Fruit fly (Drosophila melanogaster) whole organism, embryonic: ENCODE results near the gene CG46387.

Source experiments
- Adf1 ChIP-seq: fragments of 200-800 bp; sonication (Bioruptor generic); IDR thresholded peaks from 2 replicates; pipeline ENCODE4 v1.3.6; 2022; ENCODE audit warnings: missing biosample characterization, missing genetic modification characterization
- CG10209 ChIP-seq: fragments of 200-800 bp; sonication (Bioruptor generic); optimal IDR thresholded peaks from 3 replicates; lab custom pipeline; 2017; ENCODE audit warnings: missing biosample characterization, mild to moderate bottlenecking, missing genetic modification characterization, missing genetic modification reagents
- CG11398 ChIP-seq: fragments of 200-800 bp; sonication (Bioruptor generic); optimal IDR thresholded peaks from 2 replicates; lab custom pipeline; 2016; ENCODE audit warnings: missing biosample characterization, missing genetic modification characterization
- CG12071 ChIP-seq: fragments of 200-800 bp; sonication (Bioruptor generic); optimal IDR thresholded peaks from 3 replicates; lab custom pipeline; 2018; ENCODE audit warnings: missing biosample characterization, mild to moderate bottlenecking, missing genetic modification characterization
- CG12391 ChIP-seq: fragments of 200-800 bp; sonication (Bioruptor generic); optimal IDR thresholded peaks from 3 replicates; lab custom pipeline; 2018; ENCODE audit warnings: missing biosample characterization, mild to moderate bottlenecking, missing genetic modification characterization, moderate library complexity
- CG1529 ChIP-seq: fragments of 200-800 bp; sonication (Bioruptor generic); optimal IDR thresholded peaks from 3 replicates; lab custom pipeline; 2018; ENCODE audit warnings: missing biosample characterization, missing genetic modification characterization
- CG15601 ChIP-seq: fragments of 200-800 bp; sonication (Bioruptor generic); optimal IDR thresholded peaks from 3 replicates; lab custom pipeline; 2019; ENCODE audit warnings: missing biosample characterization, mild to moderate bottlenecking, missing genetic modification characterization, moderate library complexity
- CG2129 ChIP-seq: fragments of 200-800 bp; sonication (Bioruptor generic); IDR thresholded peaks from 2 replicates; pipeline ENCODE4 v1.3.6; 2022; ENCODE audit warnings: missing biosample characterization, missing genetic modification characterization; ENCODE audit not compliant: partially characterized antibody
- CG2712 ChIP-seq: fragments of 200-800 bp; optimal IDR thresholded peaks from 3 replicates; lab custom pipeline; 2019; ENCODE audit warnings: missing biosample characterization, mild to moderate bottlenecking, missing genetic modification characterization, moderate library complexity
- CG3726 ChIP-seq: fragments of 200-800 bp; sonication (Bioruptor generic); IDR thresholded peaks from 3 replicates; pipeline ENCODE4, ENCODE4 v1.3.6; 2022; ENCODE audit warnings: missing biosample characterization, missing genetic modification characterization
- CG5180 ChIP-seq: fragments of 200-800 bp; sonication (Bioruptor generic); optimal IDR thresholded peaks from 3 replicates; lab custom pipeline; 2017; ENCODE audit warnings: missing biosample characterization, missing genetic modification characterization, mild to moderate bottlenecking, moderate library complexity, missing genetic modification reagents
- CG5245 ChIP-seq: fragments of 200-800 bp; sonication (Bioruptor generic); optimal IDR thresholded peaks from 3 replicates; lab custom pipeline; 2016; ENCODE audit warnings: missing biosample characterization, missing genetic modification characterization
- CG6854 ChIP-seq: fragments of 200-800 bp; sonication (Bioruptor generic); optimal IDR thresholded peaks from 3 replicates; lab custom pipeline; 2017; ENCODE audit warnings: missing biosample characterization, mild to moderate bottlenecking, missing genetic modification characterization
- CG7745 ChIP-seq: fragments of 200-800 bp; sonication (Bioruptor generic); optimal IDR thresholded peaks from 2 replicates; lab custom pipeline; 2018; ENCODE audit warnings: missing biosample characterization, mild to moderate bottlenecking, missing genetic modification characterization, moderate library complexity
- CG9876 ChIP-seq: fragments of 200-800 bp; sonication (Bioruptor generic); optimal IDR thresholded peaks from 2 replicates; lab custom pipeline; 2016; ENCODE audit warnings: missing biosample characterization, missing genetic modification characterization
- Chrac-16 ChIP-seq: fragments of 200-800 bp; sonication (Bioruptor generic); optimal IDR thresholded peaks from 3 replicates; lab custom pipeline; 2016; ENCODE audit warnings: missing biosample characterization, missing genetic modification characterization
- Dbx ChIP-seq: fragments of 200-800 bp; sonication (Bioruptor generic); IDR thresholded peaks from 3 replicates; pipeline ENCODE4 v1.3.6; 2022; ENCODE audit warnings: missing biosample characterization, missing genetic modification characterization
- Drgx ChIP-seq: fragments of 200-800 bp; sonication (Bioruptor generic); IDR thresholded peaks from 2 replicates; pipeline ENCODE4 v1.3.6; 2022; ENCODE audit warnings: missing biosample characterization, missing genetic modification characterization
- HmgZ ChIP-seq: fragments of 200-800 bp; sonication (Bioruptor generic); optimal IDR thresholded peaks from 2 replicates; lab custom pipeline; 2018; ENCODE audit warnings: missing biosample characterization, mild to moderate bottlenecking, missing genetic modification characterization
- NFAT ChIP-seq: fragments of 200-800 bp; sonication (Bioruptor generic); IDR thresholded peaks from 2 replicates; pipeline ENCODE4 v1.3.6; 2022; ENCODE audit warnings: missing biosample characterization, missing genetic modification characterization
- NfI ChIP-seq: fragments of 200-800 bp; sonication (Bioruptor generic); optimal IDR thresholded peaks from 3 replicates; lab custom pipeline; 2018; ENCODE audit warnings: missing biosample characterization, mild to moderate bottlenecking, missing genetic modification characterization, moderate library complexity
- Ravus ChIP-seq: fragments of 200-800 bp; sonication (Bioruptor generic); IDR thresholded peaks from 2 replicates; pipeline ENCODE4 v1.3.6; 2022; ENCODE audit warnings: missing biosample characterization, missing genetic modification characterization
- Scr ChIP-seq: fragments of 200-800 bp; sonication (Bioruptor generic); IDR thresholded peaks from 2 replicates; pipeline ENCODE4 v1.3.6; 2022; ENCODE audit warnings: missing biosample characterization, missing genetic modification characterization; ENCODE audit not compliant: partially characterized antibody
- Sox102F ChIP-seq: fragments of 200-800 bp; sonication (Bioruptor generic); optimal IDR thresholded peaks from 2 replicates; lab custom pipeline; 2018; ENCODE audit warnings: missing biosample characterization, mild to moderate bottlenecking, missing genetic modification characterization, moderate library complexity
- Taf1 ChIP-seq: fragments of 200-800 bp; sonication (Bioruptor generic); IDR thresholded peaks from 2 replicates; pipeline ENCODE4 v1.3.6; 2022; ENCODE audit warnings: missing biosample characterization, missing genetic modification characterization
- Xrp1 ChIP-seq: fragments of 200-800 bp; sonication (Bioruptor generic); IDR thresholded peaks from 2 replicates; pipeline ENCODE4 v1.3.6; 2022; ENCODE audit warnings: missing biosample characterization, missing genetic modification characterization
- al ChIP-seq: fragments of 200-800 bp; sonication (Bioruptor generic); IDR thresholded peaks from 2 replicates; pipeline ENCODE4 v1.3.6; 2022; ENCODE audit warnings: missing biosample characterization, missing genetic modification characterization
- ase ChIP-seq: fragments of 200-800 bp; sonication (Bioruptor generic); IDR thresholded peaks from 3 replicates; pipeline ENCODE4 v1.3.6; 2022; ENCODE audit warnings: missing biosample characterization, missing genetic modification characterization
- bigmax ChIP-seq: fragments of 200-800 bp; sonication (Bioruptor generic); optimal IDR thresholded peaks from 2 replicates; lab custom pipeline; 2018; ENCODE audit warnings: missing biosample characterization, mild to moderate bottlenecking, missing genetic modification characterization
- chn ChIP-seq: fragments of 200-800 bp; sonication (Bioruptor generic); optimal IDR thresholded peaks from 2 replicates; lab custom pipeline; 2016; ENCODE audit warnings: missing biosample characterization, missing genetic modification characterization
- corto ChIP-seq: fragments of 200-800 bp; sonication (Bioruptor generic); optimal IDR thresholded peaks from 2 replicates; lab custom pipeline; 2016; ENCODE audit warnings: missing biosample characterization, mild to moderate bottlenecking, missing genetic modification characterization, moderate library complexity
- dan ChIP-seq: fragments of 200-800 bp; sonication (Bioruptor generic); IDR thresholded peaks from 2 replicates; pipeline ENCODE4 v1.3.6; 2022; ENCODE audit warnings: missing biosample characterization, missing genetic modification characterization
- dm ChIP-seq: fragments of 200-800 bp; sonication (Bioruptor generic); optimal IDR thresholded peaks from 3 replicates; lab custom pipeline; 2016; ENCODE audit warnings: missing biosample characterization, missing genetic modification characterization
- ewg ChIP-seq: fragments of 200-800 bp; sonication (Bioruptor generic); optimal IDR thresholded peaks from 3 replicates; lab custom pipeline; 2017; ENCODE audit warnings: mild to moderate bottlenecking, missing biosample characterization, missing genetic modification reagents, missing genetic modification characterization
- fd3F ChIP-seq: fragments of 200-800 bp; sonication (Bioruptor generic); optimal IDR thresholded peaks from 2 replicates; lab custom pipeline; 2018; ENCODE audit warnings: missing biosample characterization, mild to moderate bottlenecking, missing genetic modification characterization, moderate library complexity
- ham ChIP-seq: fragments of 200-800 bp; sonication (Bioruptor generic); IDR thresholded peaks from 2 replicates; pipeline ENCODE4 v1.3.6; 2022; ENCODE audit warnings: missing biosample characterization, missing genetic modification characterization
- ind ChIP-seq: fragments of 200-800 bp; sonication (Bioruptor generic); optimal IDR thresholded peaks from 3 replicates; lab custom pipeline; 2016; ENCODE audit warnings: missing biosample characterization, missing genetic modification characterization
- jumu ChIP-seq: fragments of 200-800 bp; sonication (Bioruptor generic); optimal IDR thresholded peaks from 3 replicates; lab custom pipeline; 2016; ENCODE audit warnings: missing biosample characterization, missing genetic modification characterization
- lbe ChIP-seq: fragments of 200-800 bp; sonication (Bioruptor generic); optimal IDR thresholded peaks from 2 replicates; lab custom pipeline; 2016; ENCODE audit warnings: missing biosample characterization, mild to moderate bottlenecking, missing genetic modification characterization
- lola ChIP-seq, 3 experiments: fragments of >200 bp in 2 of 3; fragments of 200-800 bp in 1 of 3; sonication (Bioruptor generic) in 1 of 3; optimal IDR thresholded peaks; 2 replicates each; lab custom pipeline; 2017 to 2019; ENCODE audit warnings: missing biosample characterization in 3 of 3, missing genetic modification characterization in 3 of 3, mild to moderate bottlenecking in 1 of 3, moderate library complexity in 1 of 3
- nmo ChIP-seq: fragments of 200-800 bp; sonication (Bioruptor generic); optimal IDR thresholded peaks from 2 replicates; lab custom pipeline; 2018; ENCODE audit warnings: missing biosample characterization, mild to moderate bottlenecking, missing genetic modification characterization, moderate library complexity
- nom ChIP-seq: fragments of 200-800 bp; sonication (Bioruptor generic); optimal IDR thresholded peaks from 2 replicates; lab custom pipeline; 2017; ENCODE audit warnings: missing biosample characterization, missing genetic modification characterization, mild to moderate bottlenecking, moderate library complexity, missing genetic modification reagents
- sc ChIP-seq, 3 experiments: fragments of >200 bp in 2 of 3; fragments of 200-800 bp in 1 of 3; sonication (Bioruptor generic) in 1 of 3; optimal IDR thresholded peaks; 2 replicates in 2 of 3; 3 replicates in 1 of 3; lab custom pipeline; 2017; ENCODE audit warnings: mild to moderate bottlenecking in 1 of 3, missing biosample characterization in 1 of 3, missing genetic modification characterization in 1 of 3, missing genetic modification reagents in 1 of 3
- trh ChIP-seq: fragments of 200-800 bp; sonication (Bioruptor generic); optimal IDR thresholded peaks from 2 replicates; lab custom pipeline; 2016; ENCODE audit warnings: missing biosample characterization, missing genetic modification characterization
- unc-4 ChIP-seq: fragments of 200-800 bp; sonication (Bioruptor generic); IDR thresholded peaks from 2 replicates; pipeline ENCODE4 v1.3.6; 2022; ENCODE audit warnings: missing biosample characterization, missing genetic modification characterization; ENCODE audit not compliant: partially characterized antibody
- zen ChIP-seq: fragments of 200-800 bp; sonication (Bioruptor generic); optimal IDR thresholded peaks from 3 replicates; lab custom pipeline; 2018; ENCODE audit warnings: missing biosample characterization, mild to moderate bottlenecking, missing genetic modification characterization, moderate library complexity

Gene CG46387

DNA sequence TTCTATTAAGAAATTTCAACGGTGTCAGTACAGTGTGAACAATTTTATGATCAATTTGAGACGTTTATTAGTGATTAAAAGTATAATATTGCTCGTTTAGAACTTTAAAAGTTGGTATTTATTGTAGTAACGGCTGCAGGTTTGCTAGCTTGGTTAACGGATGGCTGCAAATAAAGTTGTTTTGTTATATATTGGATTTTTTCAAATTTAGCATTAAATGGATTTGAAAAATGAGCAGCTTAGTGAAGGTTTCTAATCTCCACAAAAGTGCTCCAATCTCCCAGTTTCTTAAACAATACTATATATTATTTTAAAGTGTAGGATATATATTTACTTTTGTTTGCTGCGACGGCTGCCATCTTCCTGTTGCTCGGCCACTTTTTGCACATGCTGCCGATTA, 26.4 kb upstream of the CG46387 start:
- no peak for TF ChIP-seq bigmax (GFP tag; lab: Kevin White, UChicago)
- TF ChIP-seq al: no peak
- no peak for TF ChIP-seq CG5245 (GFP tag; lab: Kevin White, UChicago)
- TF ChIP-seq Drgx (GFP tag; lab: Robert Waterston, UW): peak; percentile 49; the same call in 1 of the 2 replicates
- no peak for TF ChIP-seq ase (GFP tag; lab: Robert Waterston, UW)
- no peak for TF ChIP-seq NfI (GFP tag; lab: Kevin White, UChicago)
- no peak for TF ChIP-seq fd3F

DNA sequence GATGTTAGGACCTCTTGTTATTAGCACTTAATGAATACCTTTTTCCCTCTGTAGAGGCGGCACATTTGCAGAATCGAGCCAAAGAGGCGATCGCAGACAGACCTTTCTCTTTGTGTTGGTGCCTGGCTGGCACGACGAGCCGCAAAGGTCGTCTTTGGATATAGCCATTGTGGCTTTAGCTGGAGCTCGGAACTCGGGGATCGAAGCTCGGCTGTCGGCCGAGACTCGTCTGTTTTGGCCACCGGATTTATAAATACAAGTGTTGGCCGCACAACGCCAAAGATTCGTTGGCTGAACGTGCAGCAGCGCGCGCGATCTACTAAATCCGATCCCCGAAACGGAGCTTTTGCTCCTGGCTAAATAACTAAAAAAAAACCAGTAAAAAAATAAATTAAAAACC, 19.7 kb upstream of the CG46387 start, which contains the start of gene CG34382:
TSS of gene CG34382 (plus strand) at position 301 of the 400 bp plus-strand sequence.
- TF ChIP-seq ewg (GFP tag; lab: Kevin White, UChicago) (no peak), CG3726 (GFP tag; lab: Robert Waterston, UW) (0 out of 3 replicates have a peak, but pooled peaks have one; percentile 23)

DNA sequence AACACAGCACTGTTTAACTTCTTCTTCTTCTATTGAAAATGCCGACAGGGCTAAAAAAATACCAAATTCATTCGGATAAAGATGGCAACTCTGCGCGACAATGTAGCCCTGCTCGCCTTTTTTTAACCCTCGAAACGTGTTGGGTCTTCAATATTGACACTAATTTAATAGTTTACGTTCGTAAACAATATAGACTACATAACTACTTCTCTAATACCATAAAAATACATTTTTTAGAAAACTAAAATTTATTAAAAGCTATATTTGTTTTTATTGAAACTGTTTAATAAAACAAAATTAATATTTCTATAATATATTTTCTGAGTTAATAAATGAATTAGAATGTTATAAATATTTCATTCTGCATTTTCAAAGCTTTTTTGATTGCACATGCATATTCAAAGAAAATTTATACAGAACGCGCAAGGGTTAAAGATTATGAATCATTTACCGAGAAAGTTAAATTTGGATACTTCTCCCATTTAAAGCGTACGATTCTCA, 9.7 kb upstream of the CG46387 start, which contains the start of the genes Taf2 and CalpB:
TSS of gene Taf2 (minus strand) at position 54 of the 501 bp plus-strand sequence.
TSS of gene CalpB (plus strand) at position 133 of the 501 bp plus-strand sequence.
- TF ChIP-seq Scr (GFP tag; lab: Robert Waterston, UW): 0 out of 2 replicates have a peak, but pooled peaks have one; percentile 9
- TF ChIP-seq NFAT (GFP tag; lab: Robert Waterston, UW): peak; percentile 56
- TF ChIP-seq CG6854 (GFP tag; lab: Kevin White, UChicago): peak; percentile 61
- TF ChIP-seq dan: no peak
- TF ChIP-seq ham: no peak
- TF ChIP-seq CG9876 (GFP tag; lab: Kevin White, UChicago): peak; percentile 16
- TF ChIP-seq Sox102F (GFP tag; lab: Kevin White, UChicago): peak; percentile 88
- TF ChIP-seq Chrac-16 (GFP tag; lab: Kevin White, UChicago): peak; percentile 58
- TF ChIP-seq Ravus (GFP tag; lab: Robert Waterston, UW): no peak
- TF ChIP-seq lola (GFP tag; optimal IDR thresholded peaks at IDR 0.05; lab: Kevin White, UChicago): peak in 1 of 3 experiments; percentile 89
- peak; percentile 95 for TF ChIP-seq nmo (GFP tag; lab: Kevin White, UChicago)
- TF ChIP-seq CG10209 (GFP tag; lab: Kevin White, UChicago): peak; percentile 80
- peak; percentile 75; the same call in 2 of the 3 replicates for TF ChIP-seq Dbx (GFP tag; lab: Robert Waterston, UW)
- peak; percentile 94 for TF ChIP-seq CG12391 (tag; lab: Kevin White, UChicago)
- TF ChIP-seq Adf1 (GFP tag; lab: Robert Waterston, UW): no peak
- TF ChIP-seq HmgZ: peak; percentile 67
- TF ChIP-seq Xrp1 (GFP tag; lab: Robert Waterston, UW): peak; percentile 87
- no peak for TF ChIP-seq CG5180
- peak; percentile 94 for TF ChIP-seq CG2712 (tag; lab: Kevin White, UChicago)
- TF ChIP-seq CG12071: no peak
- TF ChIP-seq chn: peak; percentile 58
- TF ChIP-seq CG1529 (GFP tag; lab: Kevin White, UChicago): peak; percentile 34
- TF ChIP-seq zen (tag; lab: Kevin White, UChicago): peak; percentile 81
- TF ChIP-seq jumu (GFP tag; lab: Kevin White, UChicago): no peak
- no peak for TF ChIP-seq sc (optimal IDR thresholded peaks at IDR 0.05; lab: Kevin White, UChicago)
- TF ChIP-seq sc (GFP tag; optimal IDR thresholded peaks at IDR 0.05; lab: Kevin White, UChicago): peak; percentile 63
- peak; percentile 85 for TF ChIP-seq ind (GFP tag; lab: Kevin White, UChicago)
- TF ChIP-seq dm: peak; percentile 72
- peak; percentile 21 for TF ChIP-seq trh (GFP tag; lab: Kevin White, UChicago)
- no peak for TF ChIP-seq CG7745
- TF ChIP-seq unc-4 (GFP tag; lab: Robert Waterston, UW): no peak
- peak; percentile 74 for TF ChIP-seq nom (GFP tag; lab: Kevin White, UChicago)
- TF ChIP-seq lbe (GFP tag; lab: Kevin White, UChicago): no peak
- no peak for TF ChIP-seq CG2129 (GFP tag; lab: Robert Waterston, UW)
- TF ChIP-seq Taf1 (GFP tag; lab: Robert Waterston, UW): peak; percentile 21; the same call in 1 of the 2 replicates
- TF ChIP-seq CG11398 (GFP tag; lab: Kevin White, UChicago): peak; percentile 33
- peak; percentile 84 for TF ChIP-seq CG15601 (tag; lab: Kevin White, UChicago)
- no peak for TF ChIP-seq corto (GFP tag; lab: Kevin White, UChicago)
